Comparison of ENCODE assay signal across 1 worm cellular context in the genomic region with DNA sequence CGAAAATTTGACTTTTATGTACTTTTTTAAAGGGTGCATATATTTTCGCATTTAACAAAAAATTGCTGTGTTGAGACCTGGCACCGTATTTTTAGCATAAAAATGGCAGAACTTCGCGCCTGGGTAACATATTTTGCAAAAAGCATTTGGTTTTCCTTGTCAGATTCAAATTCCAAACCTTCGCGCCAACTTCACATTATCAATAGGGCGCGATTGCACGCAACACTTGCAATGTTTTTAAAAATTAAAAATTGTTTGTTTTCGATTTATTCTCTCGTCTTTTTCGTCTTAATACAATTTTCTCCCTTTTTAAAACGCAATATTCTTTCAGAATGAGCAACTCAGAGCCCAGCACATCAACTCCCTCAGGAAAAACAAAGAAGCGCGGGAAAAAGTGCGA.
TF ChIP-seq lines count a peak whose summit lies in the region.

mes-2 (plus strand) TSS at position 330 of the 400 bp plus-strand sequence.

TF ChIP-seq in whole organism, L1 larva, 84 proteins besides CTCF, POLR2A, EP300 and RAD21 (continued from another document):
- TF ChIP-seq rnt-1 (tag; optimal IDR thresholded peaks at IDR 0.05; lab: Kevin White, UChicago) = peak; percentile 88
- TF ChIP-seq nhr-237 (tag; optimal IDR thresholded peaks at IDR 0.05; lab: Kevin White, UChicago) = peak; percentile 21
- no peak for TF ChIP-seq unc-98 (GFP tag; IDR thresholded peaks at IDR 0.05; lab: Robert Waterston, UW)
- no peak for TF ChIP-seq C34B4.2 (tag; optimal IDR thresholded peaks at IDR 0.05; lab: Kevin White, UChicago)
- TF ChIP-seq efl-3 (GFP tag; optimal IDR thresholded peaks at IDR 0.05; lab: Kevin White, UChicago) = no peak
- no peak for TF ChIP-seq nhr-12 (tag; optimal IDR thresholded peaks at IDR 0.05; lab: Kevin White, UChicago)
